Worm (Caenorhabditis elegans): Measurements from ENCODE around the gene F41C3.8.

ce11 chrII:4734477-4734876, 18.6 kb downstream of the F41C3.8 start:
- no peak for TF ChIP-seq nhr-77 (tag; optimal IDR thresholded peaks at IDR 0.05)
- TF ChIP-seq nhr-237 (tag; optimal IDR thresholded peaks at IDR 0.05) = no peak
- no peak for TF ChIP-seq elt-2 (tag; optimal IDR thresholded peaks at IDR 0.05)
- TF ChIP-seq unc-62 (GFP tag; optimal IDR thresholded peaks at IDR 0.05) = no peak
- no peak for TF ChIP-seq rnt-1 (tag; optimal IDR thresholded peaks at IDR 0.05)
- no peak for TF ChIP-seq nhr-47 (tag; optimal IDR thresholded peaks at IDR 0.05)
- TF ChIP-seq ceh-82 (tag; optimal IDR thresholded peaks at IDR 0.05) = no peak
- no peak for TF ChIP-seq sptf-1 (tag; optimal IDR thresholded peaks at IDR 0.05)
- no peak for TF ChIP-seq C16A3.4 (tag; optimal IDR thresholded peaks at IDR 0.05)
